Fruit fly (Drosophila melanogaster) S2 (cell line): ENCODE results near the gene CG42592.

Experiments
- CG8478 ChIP-seq: fragments of >200 bp; optimal IDR thresholded peaks from 2 replicates; lab custom pipeline; 2018
- CTCF ChIP-seq, 2 experiments: fragments of >200 bp; optimal IDR thresholded peaks; 2 replicates each; lab custom pipeline; 2018

- TF ChIP-seq CTCF (optimal IDR thresholded peaks at IDR 0.05; lab: Kevin White, UChicago), result no peak
- TF ChIP-seq CG8478 (lab: Kevin White, UChicago), result no peak
Measured at dm6 chr3R:29847126-29847525, 11.0 kb upstream of the CG42592 start.
